Worm (Caenorhabditis elegans): ENCODE measurements around the gene F54E7.6.

F54E7.6 gene

ce11 chrIII:5693736-5694135 is 32.9 kb upstream of the F54E7.6 start, which contains the start of gene B0336.13:
Gene B0336.13, plus strand, starts transcription at chrIII:5694036.
- TF ChIP-seq F33H1.4 (GFP tag; IDR thresholded peaks at IDR 0.05) (no peak), hsf-1 (GFP tag; IDR thresholded peaks at IDR 0.05) (0 out of 2 replicates have a peak, but pooled peaks have one; percentile 46), madf-6 (GFP tag; IDR thresholded peaks at IDR 0.05) (peak; percentile 15; the same call in 1 of the 2 replicates)

DNA sequence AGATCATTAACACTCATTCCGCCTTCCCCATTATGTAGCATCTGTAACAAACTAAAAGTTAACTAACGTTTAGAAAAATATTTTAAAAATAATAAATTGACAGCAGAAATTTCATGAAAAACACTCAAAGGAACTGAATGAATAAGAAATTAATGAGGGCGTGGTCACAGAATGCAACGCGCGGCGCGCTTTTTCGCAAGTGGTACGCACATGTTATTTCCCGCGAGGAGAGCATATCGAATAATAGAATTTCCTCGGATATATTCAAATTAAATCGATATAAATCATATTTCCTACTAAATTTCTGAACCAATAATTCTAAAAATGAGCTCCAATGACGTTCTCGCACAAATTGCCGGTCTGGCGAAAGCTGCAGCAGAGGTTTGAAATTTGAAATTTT is 31.8 kb upstream of the F54E7.6 start, which contains the start of the genes abi-1 and arle-14:
TSS of gene abi-1 (minus strand) at position 51 of the 400 bp plus-strand sequence.
TSS of gene arle-14 (plus strand) at position 217 of the 400 bp plus-strand sequence.
- TF ChIP-seq lsl-1 (GFP tag; optimal IDR thresholded peaks at IDR 0.05) (peak; percentile 33), madf-6 (GFP tag; IDR thresholded peaks at IDR 0.05) (peak; percentile 75; the same call in 1 of the 2 replicates), nhr-80 (tag; optimal IDR thresholded peaks at IDR 0.05) (no peak), attf-5 (GFP tag; optimal IDR thresholded peaks at IDR 0.05) (no peak), pbrm-1 (GFP tag; IDR thresholded peaks at IDR 0.05) (no peak), nhr-27 (tag; optimal IDR thresholded peaks at IDR 0.05) (no peak), hmg-20 (GFP tag; IDR thresholded peaks at IDR 0.05) (no peak), snpc-3.4 (tag; optimal IDR thresholded peaks at IDR 0.05) (peak; percentile 29), sea-2 (GFP tag; IDR thresholded peaks at IDR 0.05) (no peak), ccch-3 (GFP tag; optimal IDR thresholded peaks at IDR 0.05) (no peak), snpc-4 (GFP tag; optimal IDR thresholded peaks at IDR 0.05) (no peak), snpc-4 (tag; optimal IDR thresholded peaks at IDR 0.05) (no peak), ceh-79 (tag; optimal IDR thresholded peaks at IDR 0.05) (no peak), lin-54 (GFP tag; optimal IDR thresholded peaks at IDR 0.05) (peak; percentile 7), cebp-2 (GFP tag; IDR thresholded peaks at IDR 0.05) (no peak), ztf-28 (GFP tag; IDR thresholded peaks at IDR 0.05) (no peak), egl-44 (GFP tag; IDR thresholded peaks at IDR 0.05) (no peak), rec-8 (tag; optimal IDR thresholded peaks at IDR 0.05) (no peak), D2030.7 (GFP tag; IDR thresholded peaks at IDR 0.05) (peak; percentile 16; the same call in 1 of the 2 replicates), dpl-1 (GFP tag; optimal IDR thresholded peaks at IDR 0.05) (peak; percentile 23), Y95B8A.8 (GFP tag; IDR thresholded peaks at IDR 0.05) (no peak), lag-1 (GFP tag; IDR thresholded peaks at IDR 0.05) (no peak), mcd-1 (GFP tag; IDR thresholded peaks at IDR 0.05) (0 out of 2 replicates have a peak, but pooled peaks have one; percentile 25), pha-4 (tag; optimal IDR thresholded peaks at IDR 0.05) (no peak), him-1 (tag; optimal IDR thresholded peaks at IDR 0.05) (no peak), fkh-3 (tag; optimal IDR thresholded peaks at IDR 0.05) (no peak), egrh-3 (GFP tag; IDR thresholded peaks at IDR 0.05) (no peak), madf-8 (GFP tag; conservative IDR thresholded peaks at IDR 0.05) (0 out of 2 replicates have a peak, but pooled peaks have one; percentile 18), Y53G8AR.9 (GFP tag; conservative IDR thresholded peaks at IDR 0.05) (no peak), tlf-1 (GFP tag; optimal IDR thresholded peaks at IDR 0.05) (no peak), rpc-1 (optimal IDR thresholded peaks at IDR 0.05) (no peak), rpc-1 (tag; optimal IDR thresholded peaks at IDR 0.05) (no peak), T07F8.4 (tag; optimal IDR thresholded peaks at IDR 0.05) (no peak), efl-1 (GFP tag; optimal IDR thresholded peaks at IDR 0.05) (peak; percentile 81), nfya-1 (tag; optimal IDR thresholded peaks at IDR 0.05; ENCODE audit: borderline replicate concordance, insufficient read depth) (no peak), cebp-1 (GFP tag; IDR thresholded peaks at IDR 0.05) (no peak), cebp-1 (tag; optimal IDR thresholded peaks at IDR 0.05) (no peak), lin-35 (GFP tag; optimal IDR thresholded peaks at IDR 0.05) (no peak), akir-1 (GFP tag; optimal IDR thresholded peaks at IDR 0.05) (no peak), hlh-12 (tag; optimal IDR thresholded peaks at IDR 0.05) (no peak), F33H1.4 (GFP tag; IDR thresholded peaks at IDR 0.05) (peak; percentile 43; the same call in 1 of the 2 replicates), hsf-1 (GFP tag; IDR thresholded peaks at IDR 0.05) (no peak), K11D2.4 (GFP tag; IDR thresholded peaks at IDR 0.05) (no peak), dox-1 (GFP tag; IDR thresholded peaks at IDR 0.05) (no peak), gei-17 (GFP tag; optimal IDR thresholded peaks at IDR 0.05) (no peak), Y53F4B.3 (GFP tag; IDR thresholded peaks at IDR 0.05) (no peak), sdz-38 (tag; optimal IDR thresholded peaks at IDR 0.05) (no peak)
